Worm (Caenorhabditis elegans): ENCODE data around the gene gex-3.
A peak's percentile ranks its signal among the peaks of the same experiment; 100 is the strongest.

gex-3 gene

DNA sequence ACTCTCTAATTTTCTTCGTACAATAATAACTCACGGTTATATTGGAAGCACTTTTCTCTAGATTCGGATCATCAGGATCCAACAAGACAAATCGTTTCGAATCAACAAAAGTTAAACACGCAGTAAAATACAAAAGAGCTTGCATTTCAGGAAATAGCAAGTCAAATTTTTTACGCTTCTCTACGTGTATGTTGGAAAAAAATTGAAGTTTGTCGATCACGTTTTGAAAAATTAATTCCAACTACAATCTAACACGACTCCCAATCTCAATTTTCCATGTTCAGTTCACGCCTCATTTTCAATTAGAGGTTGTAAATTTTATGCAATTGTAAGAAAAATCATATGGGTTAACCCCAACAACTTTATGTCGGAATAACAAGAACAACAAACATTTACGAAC, 14.3 kb upstream of the gex-3 start, which contains the start of gene spe-45 (continued):
- TF ChIP-seq lin-40 (tag; optimal IDR thresholded peaks at IDR 0.05), result no peak
- TF ChIP-seq C06A6.2 (GFP tag; conservative IDR thresholded peaks at IDR 0.05), result no peak
- peak; percentile 16 for TF ChIP-seq unc-130 (GFP tag; optimal IDR thresholded peaks at IDR 0.05)

DNA sequence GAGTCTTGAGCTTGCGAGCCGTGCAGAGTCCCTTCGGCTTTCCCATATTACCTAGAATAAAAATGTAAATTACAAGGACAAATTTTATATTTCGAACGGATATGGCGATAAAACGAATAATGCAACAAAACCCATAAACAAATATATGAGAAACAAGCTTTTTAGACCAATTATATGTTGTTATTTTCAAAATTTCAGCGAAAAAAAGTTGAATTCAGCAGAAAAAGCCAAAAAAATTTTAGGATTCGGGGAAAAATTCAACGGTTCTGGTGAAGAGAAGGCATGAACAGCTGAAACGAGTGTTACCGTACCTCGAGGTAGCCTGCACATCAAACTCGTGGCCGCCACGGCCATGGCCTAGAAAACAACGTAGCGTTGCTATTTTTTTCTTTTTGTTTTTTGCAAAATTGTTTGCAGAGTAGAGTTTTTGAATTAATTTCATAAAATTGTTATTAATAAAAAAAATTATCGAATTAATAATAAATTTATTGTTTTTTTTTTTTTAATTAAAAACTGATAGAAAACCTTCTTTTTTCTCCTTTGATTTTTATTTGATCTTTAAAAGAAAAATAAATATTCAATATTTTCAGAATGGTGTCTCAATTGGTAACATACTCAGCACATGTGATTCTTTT, 13.1 kb upstream of the gex-3 start, which contains the start of the genes rps-23 and dpm-3:
Gene rps-23, minus strand, starts transcription at position 51 of the 635 bp plus-strand sequence.
Gene dpm-3, plus strand, starts transcription at position 585 of the 635 bp plus-strand sequence.
- TF ChIP-seq madf-10 (tag; optimal IDR thresholded peaks at IDR 0.05) (peak; percentile 91), ztf-22 (GFP tag; optimal IDR thresholded peaks at IDR 0.05) (no peak), tbx-9 (tag; optimal IDR thresholded peaks at IDR 0.05; ENCODE audit: borderline replicate concordance) (no peak), ztf-26 (tag; optimal IDR thresholded peaks at IDR 0.05) (peak; percentile 49), aptf-3 (GFP tag; IDR thresholded peaks at IDR 0.05) (no peak), die-1 (tag; optimal IDR thresholded peaks at IDR 0.05) (no peak), madf-6 (GFP tag; IDR thresholded peaks at IDR 0.05) (peak; percentile 95), ZK185.1 (tag; optimal IDR thresholded peaks at IDR 0.05; ENCODE audit: poor library complexity, severe bottlenecking) (peak; percentile 91), nfyb-1 (GFP tag; IDR thresholded peaks at IDR 0.05) (peak; percentile 91), tlf-1 (GFP tag; optimal IDR thresholded peaks at IDR 0.05) (peak; percentile 95), C06A6.2 (GFP tag; conservative IDR thresholded peaks at IDR 0.05) (peak; percentile 52), B0035.1 (tag; optimal IDR thresholded peaks at IDR 0.05) (peak; percentile 40), ceh-91 (GFP tag; IDR thresholded peaks at IDR 0.05) (peak; percentile 95), ets-4 (GFP tag; optimal IDR thresholded peaks at IDR 0.05) (no peak), T26A5.8 (tag; optimal IDR thresholded peaks at IDR 0.05) (no peak), cebp-2 (GFP tag; IDR thresholded peaks at IDR 0.05) (peak; percentile 91; the same call in 1 of the 2 replicates), F52B5.7 (tag; optimal IDR thresholded peaks at IDR 0.05) (peak; percentile 71), lin-26 (GFP tag; IDR thresholded peaks at IDR 0.05) (peak; percentile 61; the same call in 1 of the 2 replicates), sea-2 (GFP tag; IDR thresholded peaks at IDR 0.05) (no peak), ztf-3 (GFP tag; optimal IDR thresholded peaks at IDR 0.05) (no peak), attf-5 (GFP tag; optimal IDR thresholded peaks at IDR 0.05) (peak; percentile 95), Y53F4B.3 (GFP tag; IDR thresholded peaks at IDR 0.05) (peak; percentile 77; the same call in 1 of the 2 replicates), snpc-1.3 (tag; optimal IDR thresholded peaks at IDR 0.05; ENCODE audit: insufficient read depth) (peak; percentile 94), pbrm-1 (GFP tag; IDR thresholded peaks at IDR 0.05) (peak; percentile 95), xnd-1 (tag; optimal IDR thresholded peaks at IDR 0.05) (peak; percentile 68), akir-1 (GFP tag; optimal IDR thresholded peaks at IDR 0.05) (no peak), mxl-1 (tag; optimal IDR thresholded peaks at IDR 0.05) (no peak), lin-35 (GFP tag; optimal IDR thresholded peaks at IDR 0.05) (peak in 2 of 3 experiments; percentile 18 to 86), aptf-2 (GFP tag; conservative IDR thresholded peaks at IDR 0.05) (peak; percentile 93), snpc-3.4 (tag; optimal IDR thresholded peaks at IDR 0.05) (peak; percentile 75), tbp1 (GFP tag; optimal IDR thresholded peaks at IDR 0.05) (peak; percentile 75), pha-4 (tag; optimal IDR thresholded peaks at IDR 0.05) (peak; percentile 93), fkh-3 (tag; optimal IDR thresholded peaks at IDR 0.05) (no peak), Y79H2A.3 (GFP tag; conservative IDR thresholded peaks at IDR 0.05) (peak; percentile 89), Y95B8A.8 (GFP tag; IDR thresholded peaks at IDR 0.05) (peak; percentile 94), ama-1 (optimal IDR thresholded peaks at IDR 0.05) (no peak), ama-1 (GFP tag; optimal IDR thresholded peaks at IDR 0.05) (no peak), nfya-1 (tag; optimal IDR thresholded peaks at IDR 0.05; ENCODE audit: borderline replicate concordance, insufficient read depth) (no peak), efl-1 (GFP tag; optimal IDR thresholded peaks at IDR 0.05) (peak; percentile 60), ztf-18 (tag; optimal IDR thresholded peaks at IDR 0.05) (peak; percentile 63), F39B2.1 (GFP tag; IDR thresholded peaks at IDR 0.05) (peak; percentile 81; the same call in 1 of the 2 replicates), ceh-27 (GFP tag; optimal IDR thresholded peaks at IDR 0.05) (peak; percentile 97), let-607 (tag; optimal IDR thresholded peaks at IDR 0.05) (peak; percentile 55 to 90), B0019.2 (GFP tag; conservative IDR thresholded peaks at IDR 0.05) (peak; percentile 96)

All from whole organism, young adult.